Worm (Caenorhabditis elegans) whole organism, midembryonic: ENCODE data around the gene F55B11.3.

Experiments used
- T22C8.4 ChIP-seq: fragments of 200-800 bp; sonication (Bioruptor generic); IDR thresholded peaks from 2 replicates; pipeline ENCODE4 v1.3.6; 2022; ENCODE audit warnings: missing genetic modification characterization, missing compliant biosample characterization
- flt-1 ChIP-seq: fragments of 200-800 bp; sonication (Bioruptor generic); IDR thresholded peaks from 2 replicates; pipeline ENCODE4 v1.3.6; 2022; ENCODE audit warnings: missing genetic modification characterization, missing compliant biosample characterization
- klf-2 ChIP-seq: fragments of 200-800 bp; sonication (Bioruptor generic); conservative IDR thresholded peaks from 2 replicates; pipeline ENCODE4 v1.3.6; 2022; ENCODE audit warnings: missing genetic modification reagents, missing genetic modification characterization, missing compliant biosample characterization
- med-1 ChIP-seq: sonication (generic microtip); optimal IDR thresholded peaks from 2 replicates; lab custom pipeline; 2017; ENCODE audit warnings: missing genetic modification characterization, mild to moderate bottlenecking, missing compliant biosample characterization, antibody characterized with exemption, missing genetic modification reagents; ENCODE audit not compliant: insufficient read depth
- tab-1 ChIP-seq: fragments of 200-800 bp; sonication (Bioruptor generic); IDR thresholded peaks from 2 replicates; pipeline ENCODE4 v1.3.6; 2022; ENCODE audit warnings: missing genetic modification characterization, missing compliant biosample characterization
- ztf-23 ChIP-seq: fragments of 200-800 bp; sonication (Bioruptor generic); IDR thresholded peaks from 2 replicates; pipeline ENCODE4 v1.3.6; 2022; ENCODE audit warnings: missing genetic modification reagents, missing genetic modification characterization, missing compliant biosample characterization
- ztf-29 ChIP-seq: fragments of 200-800 bp; sonication (Bioruptor generic); IDR thresholded peaks from 2 replicates; pipeline ENCODE4 v1.3.6; 2022; ENCODE audit warnings: missing genetic modification reagents, missing genetic modification characterization, missing compliant biosample characterization

ce11 chrIV:14413386-14413785 lies 11.1 kb upstream of the F55B11.3 start:
- TF ChIP-seq klf-2 (GFP tag; lab: Robert Waterston, UW), result no peak
- no peak for TF ChIP-seq flt-1 (GFP tag; lab: Robert Waterston, UW)
- TF ChIP-seq ztf-29 (GFP tag; lab: Robert Waterston, UW), result no peak
- TF ChIP-seq tab-1 (GFP tag; lab: Robert Waterston, UW), result no peak
- no peak for TF ChIP-seq med-1 (GFP tag; lab: Kevin White, UChicago)
- TF ChIP-seq ztf-23 (GFP tag; lab: Robert Waterston, UW), result no peak
- TF ChIP-seq T22C8.4, result no peak
